Worm (Caenorhabditis elegans) whole organism, young adult: ENCODE measurements around the gene fbxb-11.
A peak's percentile ranks its signal among the peaks of the same experiment; 100 is the strongest.

Source experiments
- F39B2.1 ChIP-seq: fragments of 200-800 bp; sonication (Bioruptor generic); IDR thresholded peaks from 2 replicates; pipeline ENCODE4 v1.3.6; 2022; ENCODE audit warnings: missing genetic modification reagents, missing genetic modification characterization, missing compliant biosample characterization
- aptf-3 ChIP-seq: fragments of 200-800 bp; sonication (Bioruptor generic); IDR thresholded peaks from 2 replicates; pipeline ENCODE4 v1.3.6; 2022; ENCODE audit warnings: missing genetic modification characterization, missing compliant biosample characterization
- atf-7 ChIP-seq: sonication (generic microtip); optimal IDR thresholded peaks from 2 replicates; lab custom pipeline; 2017; ENCODE audit warnings: mild to moderate bottlenecking, missing genetic modification characterization, missing compliant biosample characterization
- ceh-100 ChIP-seq: fragments of 200-800 bp; sonication (Bioruptor generic); IDR thresholded peaks from 2 replicates; pipeline ENCODE4 v1.3.6; 2022; ENCODE audit warnings: missing genetic modification reagents, missing genetic modification characterization, missing compliant biosample characterization
- ceh-27 ChIP-seq: fragments of 200-800 bp; sonication (Bioruptor generic); optimal IDR thresholded peaks from 2 replicates; lab custom pipeline; 2018; ENCODE audit warnings: mild to moderate bottlenecking, missing genetic modification characterization, moderate library complexity, missing compliant biosample characterization
- ceh-40 ChIP-seq: fragments of 200-800 bp; sonication (Bioruptor generic); IDR thresholded peaks from 2 replicates; pipeline ENCODE4 v1.3.6; 2022; ENCODE audit warnings: missing genetic modification characterization, missing compliant biosample characterization
- ceh-79 ChIP-seq: sonication (generic microtip); optimal IDR thresholded peaks from 2 replicates; lab custom pipeline; 2017; ENCODE audit warnings: mild to moderate bottlenecking, missing genetic modification characterization, missing compliant biosample characterization
- die-1 ChIP-seq: sonication (generic microtip); optimal IDR thresholded peaks from 2 replicates; lab custom pipeline; 2016; ENCODE audit warnings: missing genotype, mild to moderate bottlenecking, missing genetic modification characterization, missing compliant biosample characterization
- dox-1 ChIP-seq: fragments of 200-800 bp; sonication (Bioruptor generic); IDR thresholded peaks from 2 replicates; pipeline ENCODE4 v1.3.6; 2022; ENCODE audit warnings: missing genetic modification reagents, missing genetic modification characterization, missing compliant biosample characterization
- dpl-1 ChIP-seq: fragments of 150-350 bp; optimal IDR thresholded peaks from 2 replicates; lab custom pipeline; 2014; ENCODE audit warnings: missing biosample characterization, missing genetic modification reagents, missing genetic modification characterization
- hlh-12 ChIP-seq: sonication (generic microtip); optimal IDR thresholded peaks from 2 replicates; lab custom pipeline; 2016; ENCODE audit warnings: missing genetic modification characterization, missing compliant biosample characterization
- hlh-26 ChIP-seq: fragments of 200-800 bp; sonication (Bioruptor generic); conservative IDR thresholded peaks from 2 replicates; pipeline ENCODE4 v1.3.6; 2022; ENCODE audit warnings: missing genetic modification reagents, missing genetic modification characterization, missing compliant biosample characterization
- hrde-1 ChIP-seq: sonication (generic microtip); optimal IDR thresholded peaks from 2 replicates; lab custom pipeline; 2016; ENCODE audit warnings: missing genetic modification characterization, mild to moderate bottlenecking, missing compliant biosample characterization, moderate library complexity, missing genotype, missing genetic modification reagents, borderline replicate concordance
- hsf-1 ChIP-seq: fragments of 200-800 bp; sonication (Bioruptor generic); IDR thresholded peaks from 2 replicates; pipeline ENCODE4 v1.3.6; 2022; ENCODE audit warnings: missing genetic modification reagents, missing genetic modification characterization, missing compliant biosample characterization
- lin-26 ChIP-seq: fragments of 200-800 bp; sonication (Bioruptor generic); IDR thresholded peaks from 2 replicates; pipeline ENCODE4 v1.3.6; 2022; ENCODE audit warnings: missing genetic modification reagents, missing genetic modification characterization, missing compliant biosample characterization
- lir-1 ChIP-seq: fragments of 200-800 bp; sonication (Bioruptor generic); conservative IDR thresholded peaks from 2 replicates; pipeline ENCODE4 v1.3.6; 2022; ENCODE audit warnings: missing genetic modification reagents, missing genetic modification characterization, missing compliant biosample characterization
- madf-3 ChIP-seq: fragments of 200-800 bp; sonication (Bioruptor generic); IDR thresholded peaks from 2 replicates; pipeline ENCODE4 v1.3.6; 2022; ENCODE audit warnings: missing genetic modification reagents, missing genetic modification characterization, missing compliant biosample characterization
- madf-6 ChIP-seq: fragments of 200-800 bp; sonication (Bioruptor generic); IDR thresholded peaks from 2 replicates; pipeline ENCODE4 v1.3.6; 2022; ENCODE audit warnings: missing genetic modification reagents, missing genetic modification characterization, missing compliant biosample characterization
- madf-8 ChIP-seq: fragments of 200-800 bp; sonication (Bioruptor generic); conservative IDR thresholded peaks from 2 replicates; pipeline ENCODE4 v1.3.6; 2022; ENCODE audit warnings: missing genetic modification reagents, missing genetic modification characterization, missing compliant biosample characterization
- nhr-179 ChIP-seq: sonication (generic microtip); optimal IDR thresholded peaks from 2 replicates; lab custom pipeline; 2016; ENCODE audit warnings: mild to moderate bottlenecking, missing genetic modification characterization, missing compliant biosample characterization
- nhr-27 ChIP-seq: fragments of 200-800 bp; sonication (Bioruptor generic); optimal IDR thresholded peaks from 2 replicates; lab custom pipeline; 2018; ENCODE audit warnings: mild to moderate bottlenecking, missing genetic modification characterization, moderate library complexity, missing compliant biosample characterization
- nhr-80 ChIP-seq: sonication (generic microtip); optimal IDR thresholded peaks from 2 replicates; lab custom pipeline; 2016; ENCODE audit warnings: missing genetic modification characterization, missing compliant biosample characterization
- rec-8 ChIP-seq, 2 experiments: sonication (generic microtip); optimal IDR thresholded peaks; 2 replicates each; lab custom pipeline; 2016; ENCODE audit warnings: mild to moderate bottlenecking in 2 of 2, missing genetic modification characterization in 2 of 2, missing genetic modification reagents in 2 of 2, missing genotype in 2 of 2, missing biosample characterization in 1 of 2, missing compliant biosample characterization in 1 of 2, moderate library complexity in 1 of 2
- snpc-1.1 ChIP-seq: sonication (generic microtip); optimal IDR thresholded peaks from 2 replicates; lab custom pipeline; 2017; ENCODE audit warnings: missing genetic modification characterization, mild to moderate bottlenecking, missing compliant biosample characterization, antibody characterized with exemption, moderate library complexity, missing genotype, missing genetic modification reagents; ENCODE audit not compliant: insufficient read depth
- snpc-1.3 ChIP-seq: sonication (generic microtip); optimal IDR thresholded peaks from 2 replicates; lab custom pipeline; 2017; ENCODE audit warnings: missing genetic modification characterization, mild to moderate bottlenecking, missing compliant biosample characterization, antibody characterized with exemption, moderate library complexity, missing genotype, missing genetic modification reagents; ENCODE audit not compliant: insufficient read depth
- snpc-4 ChIP-seq, 5 experiments: fragments of 150-350 bp in 1 of 5; sonication (generic microtip) in 4 of 5; optimal IDR thresholded peaks; 2 replicates each; lab custom pipeline; 2014 to 2018; ENCODE audit warnings: missing genetic modification characterization in 5 of 5, missing biosample characterization in 3 of 5, antibody characterized with exemption in 2 of 5, mild to moderate bottlenecking in 2 of 5, missing compliant biosample characterization in 2 of 5, missing genotype in 2 of 5, moderate library complexity in 2 of 5, missing genetic modification reagents in 1 of 5
- tlf-1 ChIP-seq: fragments of 200-800 bp; sonication (Bioruptor generic); optimal IDR thresholded peaks from 2 replicates; lab custom pipeline; 2018; ENCODE audit warnings: mild to moderate bottlenecking, missing genetic modification characterization, missing compliant biosample characterization
- xnd-1 ChIP-seq: sonication (generic microtip); optimal IDR thresholded peaks from 2 replicates; lab custom pipeline; 2016; ENCODE audit warnings: missing genotype, missing genetic modification reagents, missing genetic modification characterization, missing compliant biosample characterization
- zfh-2 ChIP-seq: fragments of 200-800 bp; sonication (Bioruptor generic); conservative IDR thresholded peaks from 2 replicates; pipeline ENCODE4 v1.3.6; 2022; ENCODE audit warnings: missing genetic modification reagents, missing genetic modification characterization, missing compliant biosample characterization
- zim-3 ChIP-seq: sonication (generic microtip); optimal IDR thresholded peaks from 2 replicates; lab custom pipeline; 2017; ENCODE audit warnings: mild to moderate bottlenecking, missing genetic modification characterization, moderate library complexity, missing compliant biosample characterization
- ztf-28 ChIP-seq: fragments of 200-800 bp; sonication (Bioruptor generic); IDR thresholded peaks from 2 replicates; pipeline ENCODE4 v1.3.6; 2022; ENCODE audit warnings: missing genetic modification reagents, missing genetic modification characterization, missing compliant biosample characterization
- ztf-3 ChIP-seq: fragments of 200-800 bp; sonication (Bioruptor generic); optimal IDR thresholded peaks from 2 replicates; lab custom pipeline; 2018; ENCODE audit warnings: mild to moderate bottlenecking, missing genetic modification characterization, missing compliant biosample characterization

Gene fbxb-11

DNA sequence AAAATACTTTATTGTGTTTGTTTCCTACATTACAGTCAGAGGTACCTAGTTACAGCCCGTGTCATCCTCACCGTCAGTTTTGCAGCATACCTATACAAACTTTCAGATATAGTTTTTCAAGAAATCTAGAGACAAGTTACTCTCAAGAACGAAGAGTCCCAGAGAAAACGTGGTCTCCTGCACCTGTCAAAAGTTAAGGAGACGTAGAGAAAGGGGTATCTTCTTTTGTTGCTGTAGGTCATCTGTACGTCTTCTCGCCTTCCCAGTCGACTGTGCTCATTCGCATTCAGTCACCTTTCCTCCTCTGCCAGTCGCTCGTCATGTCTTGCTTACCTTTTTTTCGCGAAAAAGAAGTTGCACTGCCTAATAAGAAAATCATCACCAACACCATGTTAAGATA lies 37.1 kb downstream of the fbxb-11 start, which contains the start of gene F36H5.4:
TSS of gene F36H5.4 (plus strand) at position 301 of the 400 bp plus-strand sequence.
- TF ChIP-seq madf-6 (GFP tag; lab: Robert Waterston, UW) (no peak), ceh-40 (GFP tag; lab: Robert Waterston, UW) (no peak), xnd-1 (tag; lab: Kevin White, UChicago) (no peak), ztf-28 (no peak), hlh-12 (tag; lab: Kevin White, UChicago) (no peak), ceh-79 (tag; lab: Kevin White, UChicago) (no peak), hlh-26 (GFP tag; lab: Robert Waterston, UW) (no peak), dpl-1 (no peak), atf-7 (tag; lab: Kevin White, UChicago) (no peak), dox-1 (GFP tag; lab: Robert Waterston, UW) (no peak), zim-3 (no peak), snpc-4 (GFP tag; optimal IDR thresholded peaks at IDR 0.05; lab: Kevin White, UChicago) (no peak), snpc-4 (tag; optimal IDR thresholded peaks at IDR 0.05; lab: Kevin White, UChicago) (no peak)

DNA sequence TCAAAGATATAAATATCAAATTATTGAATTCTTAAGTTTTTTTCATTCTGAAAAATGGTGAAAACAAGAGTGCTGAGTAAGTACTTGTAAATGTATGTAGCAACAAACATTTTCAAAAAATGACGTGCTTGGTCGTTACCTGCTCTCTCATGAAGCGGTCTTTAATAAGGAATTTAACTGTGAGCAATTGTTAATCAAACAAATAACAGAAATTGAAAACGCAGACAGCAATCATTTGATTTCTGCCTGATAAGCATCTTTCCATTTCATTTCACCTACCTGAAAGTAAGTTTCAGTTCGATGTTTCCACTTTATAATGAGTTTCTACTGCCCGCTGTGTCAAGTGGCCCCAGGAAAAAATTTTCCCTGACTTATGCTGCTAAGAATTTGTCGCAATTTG lies 38.7 kb downstream of the fbxb-11 start, which contains the start of gene math-28:
TSS of gene math-28 (plus strand) at position 301 of the 400 bp plus-strand sequence.
- TF ChIP-seq nhr-80 = no peak
- TF ChIP-seq nhr-27 (tag; lab: Kevin White, UChicago) = no peak
- TF ChIP-seq tlf-1 (GFP tag; lab: Kevin White, UChicago) = no peak
- no peak for TF ChIP-seq lir-1
- no peak for TF ChIP-seq dox-1 (GFP tag; lab: Robert Waterston, UW)
- no peak for TF ChIP-seq nhr-179 (tag; lab: Kevin White, UChicago)
- TF ChIP-seq hsf-1 (GFP tag; lab: Robert Waterston, UW) = no peak
- TF ChIP-seq rec-8 (tag; optimal IDR thresholded peaks at IDR 0.05; lab: Kevin White, UChicago) = no peak
- no peak for TF ChIP-seq aptf-3 (GFP tag; lab: Robert Waterston, UW)
- TF ChIP-seq hrde-1 = no peak
- no peak for TF ChIP-seq hlh-26 (GFP tag; lab: Robert Waterston, UW)
- TF ChIP-seq, all 124 proteins: peak for 0

ce11 chrII:1766715-1767114 lies 42.3 kb downstream of the fbxb-11 start:
- TF ChIP-seq snpc-1.1 (no peak), ztf-3 (GFP tag; lab: Kevin White, UChicago) (no peak), die-1 (tag; lab: Kevin White, UChicago) (no peak), hrde-1 (no peak), madf-3 (no peak), aptf-3 (GFP tag; lab: Robert Waterston, UW) (no peak), madf-8 (GFP tag; lab: Robert Waterston, UW) (no peak), F39B2.1 (GFP tag; lab: Robert Waterston, UW) (no peak), lin-26 (GFP tag; lab: Robert Waterston, UW) (no peak), nhr-80 (no peak), ceh-27 (GFP tag; lab: Kevin White, UChicago) (no peak), ceh-100 (no peak), xnd-1 (tag; lab: Kevin White, UChicago) (no peak), zfh-2 (no peak), snpc-1.3 (tag; lab: Kevin White, UChicago) (no peak)

DNA sequence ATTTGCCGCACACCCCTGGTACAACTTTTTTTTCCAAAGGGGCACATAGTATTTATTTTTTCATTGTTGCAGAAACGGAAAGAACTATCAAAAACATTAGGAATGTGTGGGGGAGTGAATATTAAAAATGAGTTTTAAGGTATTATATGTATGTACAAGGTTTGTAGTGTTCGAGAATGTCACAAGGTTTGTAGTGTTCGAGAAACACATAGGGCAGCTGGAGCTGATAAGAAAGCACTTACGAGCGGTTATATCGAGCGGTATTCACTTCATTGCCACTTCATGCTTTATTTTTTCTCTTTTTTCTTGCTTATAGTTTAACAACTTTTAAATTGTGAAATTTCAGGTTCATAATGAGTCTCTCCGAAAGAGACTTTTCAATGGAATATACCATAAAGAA lies 43.0 kb downstream of the fbxb-11 start:
- TF ChIP-seq nhr-80 (peak; percentile 36), dox-1 (GFP tag; lab: Robert Waterston, UW) (0 out of 2 replicates have a peak, but pooled peaks have one; percentile 14)
